Worm (Caenorhabditis elegans) whole organism, mixed stage, embryonic: ENCODE data around the gene F09F9.2.

Experiments
- elt-3 ChIP-seq: fragments of 150-350 bp; optimal IDR thresholded peaks from 2 replicates; lab custom pipeline; 2014; ENCODE audit warnings: missing biosample characterization, missing genetic modification characterization
- lsy-2 ChIP-seq: fragments of 150-350 bp; optimal IDR thresholded peaks from 2 replicates; lab custom pipeline; 2014; ENCODE audit warnings: missing biosample characterization, missing genetic modification characterization
- nhr-12 ChIP-seq: fragments of 150-350 bp; optimal IDR thresholded peaks from 2 replicates; lab custom pipeline; 2014; ENCODE audit warnings: missing biosample characterization, missing genetic modification characterization
- nhr-237 ChIP-seq: fragments of 150-350 bp; optimal IDR thresholded peaks from 2 replicates; lab custom pipeline; 2014; ENCODE audit warnings: missing biosample characterization, missing genetic modification characterization
- unc-39 ChIP-seq: fragments of 150-350 bp; optimal IDR thresholded peaks from 2 replicates; lab custom pipeline; 2014; ENCODE audit warnings: missing biosample characterization, missing genetic modification characterization
- ztf-11 ChIP-seq: fragments of 150-350 bp; optimal IDR thresholded peaks from 2 replicates; lab custom pipeline; 2014; ENCODE audit warnings: missing biosample characterization, missing genetic modification characterization

ce11 chrX:4101213-4101612, 10.0 kb downstream of the F09F9.2 start:
- no peak for TF ChIP-seq elt-3 (tag; lab: Kevin White, UChicago)
- no peak for TF ChIP-seq nhr-237 (tag; lab: Kevin White, UChicago)
- TF ChIP-seq unc-39 (tag; lab: Kevin White, UChicago), result no peak
- no peak for TF ChIP-seq nhr-12 (tag; lab: Kevin White, UChicago)
- no peak for TF ChIP-seq ztf-11
- TF ChIP-seq lsy-2 (tag; lab: Kevin White, UChicago), result no peak
